Worm (Caenorhabditis elegans) whole organism, L2 larva: Measurements from ENCODE around the gene F57A8.7.
A peak's percentile ranks its signal among the peaks of the same experiment; 100 is the strongest.

ENCODE experiments used
- dmd-4 ChIP-seq: sonication (generic microtip); optimal IDR thresholded peaks from 2 replicates; lab custom pipeline; 2017; ENCODE audit warnings: missing biosample characterization, missing genetic modification characterization
- lsy-2 ChIP-seq, 2 experiments: fragments of 150-350 bp in 1 of 2; sonication (generic microtip) in 1 of 2; optimal IDR thresholded peaks; 2 replicates each; lab custom pipeline; 2014 to 2017; ENCODE audit warnings: missing biosample characterization in 2 of 2, missing genetic modification characterization in 2 of 2
- nhr-77 ChIP-seq: fragments of 150-350 bp; optimal IDR thresholded peaks from 2 replicates; lab custom pipeline; 2014; ENCODE audit warnings: missing biosample characterization, missing genetic modification characterization
- sma-3 ChIP-seq: sonication (generic microtip); optimal IDR thresholded peaks from 2 replicates; lab custom pipeline; 2016; ENCODE audit warnings: missing genetic modification reagents, missing genetic modification characterization, missing compliant biosample characterization
- unc-39 ChIP-seq: fragments of 150-350 bp; optimal IDR thresholded peaks from 2 replicates; lab custom pipeline; 2014; ENCODE audit warnings: missing biosample characterization, missing genetic modification characterization
- unc-62 ChIP-seq: fragments of 150-350 bp; optimal IDR thresholded peaks from 2 replicates; lab custom pipeline; 2014; ENCODE audit warnings: missing biosample characterization, missing genetic modification reagents, missing genetic modification characterization
- ztf-11 ChIP-seq: sonication (generic microtip); optimal IDR thresholded peaks from 2 replicates; lab custom pipeline; 2017; ENCODE audit warnings: missing biosample characterization, missing genetic modification characterization

DNA sequence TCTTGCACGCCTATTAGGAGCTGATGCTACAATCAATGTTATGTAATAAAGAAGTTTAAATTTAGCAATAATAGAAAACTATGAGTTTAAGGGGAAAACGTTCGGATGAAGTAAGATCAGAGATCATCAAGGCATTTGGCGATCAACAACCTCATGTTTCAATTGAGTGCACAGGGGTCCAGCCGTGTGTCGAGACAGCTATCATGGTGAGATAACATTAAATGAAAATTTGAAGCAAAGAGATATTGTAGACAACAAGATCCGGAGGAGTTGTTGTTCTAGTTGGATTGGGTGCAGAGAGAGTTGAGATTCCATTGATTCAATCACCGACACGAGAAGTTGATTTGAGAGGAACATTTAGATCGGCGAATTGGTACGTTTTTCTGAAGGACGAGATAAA, 10.6 kb downstream of the F57A8.7 start:
- no peak for TF ChIP-seq nhr-77
- TF ChIP-seq lsy-2 (tag; optimal IDR thresholded peaks at IDR 0.05; lab: Kevin White, UChicago), result peak in 1 of 2 experiments; percentile 13
- no peak for TF ChIP-seq sma-3 (GFP tag; lab: Kevin White, UChicago)
- TF ChIP-seq unc-39 (tag; lab: Kevin White, UChicago), result no peak
- no peak for TF ChIP-seq unc-62
- TF ChIP-seq dmd-4 (tag; lab: Kevin White, UChicago), result no peak
- no peak for TF ChIP-seq ztf-11
